Worm (Caenorhabditis elegans) whole organism, L1 larva: Measurements from ENCODE around the gene F55G1.7.

ENCODE experiments used
- C04F5.9 ChIP-seq: sonication (generic microtip); optimal IDR thresholded peaks from 2 replicates; lab custom pipeline; 2016; ENCODE audit warnings: missing genetic modification characterization, missing compliant biosample characterization
- C16A3.4 ChIP-seq: fragments of 150-350 bp; optimal IDR thresholded peaks from 2 replicates; lab custom pipeline; 2014; ENCODE audit warnings: missing biosample characterization, missing genetic modification characterization
- F16B12.6 ChIP-seq: fragments of 150-350 bp; optimal IDR thresholded peaks from 2 replicates; lab custom pipeline; 2014; ENCODE audit warnings: missing biosample characterization, missing genetic modification characterization
- Y116A8C.19 ChIP-seq: sonication (generic microtip); optimal IDR thresholded peaks from 2 replicates; lab custom pipeline; 2016; ENCODE audit warnings: missing compliant biosample characterization, missing genetic modification characterization, borderline replicate concordance
- aha-1 ChIP-seq: fragments of 150-350 bp; optimal IDR thresholded peaks from 2 replicates; lab custom pipeline; 2014; ENCODE audit warnings: missing biosample characterization, missing genetic modification characterization
- aly-2 ChIP-seq: fragments of 150-350 bp; optimal IDR thresholded peaks from 2 replicates; lab custom pipeline; 2014; ENCODE audit warnings: missing biosample characterization, missing genetic modification characterization
- ama-1 ChIP-seq: fragments of 150-350 bp; optimal IDR thresholded peaks from 2 replicates; lab custom pipeline; 2014
- blmp-1 ChIP-seq: fragments of 150-350 bp; optimal IDR thresholded peaks from 2 replicates; lab custom pipeline; 2014; ENCODE audit warnings: missing biosample characterization, missing genetic modification characterization
- ceh-63 ChIP-seq: fragments of 200-800 bp; sonication (Bioruptor generic); optimal IDR thresholded peaks from 2 replicates; lab custom pipeline; 2018; ENCODE audit warnings: mild to moderate bottlenecking, missing genetic modification characterization, missing compliant biosample characterization
- ceh-8 ChIP-seq: fragments of 200-800 bp; sonication (Bioruptor generic); optimal IDR thresholded peaks from 2 replicates; lab custom pipeline; 2018; ENCODE audit warnings: mild to moderate bottlenecking, missing genetic modification characterization, moderate library complexity, missing compliant biosample characterization
- ceh-82 ChIP-seq, 3 experiments: fragments of 150-350 bp in 1 of 3; sonication (generic microtip) in 2 of 3; optimal IDR thresholded peaks; 2 replicates each; lab custom pipeline; 2014 to 2017; ENCODE audit warnings: missing biosample characterization in 3 of 3, missing genetic modification characterization in 3 of 3
- ceh-88 ChIP-seq: fragments of 200-800 bp; sonication (Bioruptor generic); IDR thresholded peaks from 2 replicates; pipeline ENCODE4 v1.3.6; 2022; ENCODE audit warnings: missing genetic modification characterization, missing compliant biosample characterization
- ceh-90 ChIP-seq: sonication (generic microtip); optimal IDR thresholded peaks from 2 replicates; lab custom pipeline; 2016; ENCODE audit warnings: missing genetic modification characterization, missing compliant biosample characterization
- ces-1 ChIP-seq: fragments of 150-350 bp; optimal IDR thresholded peaks from 2 replicates; lab custom pipeline; 2014; ENCODE audit warnings: missing biosample characterization, missing genetic modification reagents, missing genetic modification characterization
- dsc-1 ChIP-seq: sonication (generic microtip); optimal IDR thresholded peaks from 2 replicates; lab custom pipeline; 2016; ENCODE audit warnings: mild to moderate bottlenecking, missing genetic modification characterization, missing compliant biosample characterization
- efl-1 ChIP-seq, 4 experiments: fragments of 150-350 bp; optimal IDR thresholded peaks in 3 of 4; peaks in 1 of 4; 1 replicate in 1 of 4; 2 replicates in 3 of 4; lab custom pipeline; 2014; ENCODE audit warnings: missing biosample characterization in 2 of 4, missing genetic modification characterization in 2 of 4, missing genetic modification reagents in 2 of 4
- efl-3 ChIP-seq: fragments of 200-800 bp; sonication (Bioruptor generic); optimal IDR thresholded peaks from 2 replicates; lab custom pipeline; 2018; ENCODE audit warnings: mild to moderate bottlenecking, missing genetic modification characterization, missing compliant biosample characterization
- egl-13 ChIP-seq: sonication (generic microtip); optimal IDR thresholded peaks from 2 replicates; lab custom pipeline; 2016; ENCODE audit warnings: missing genotype, missing genetic modification reagents, missing genetic modification characterization, missing compliant biosample characterization
- egl-27 ChIP-seq, 2 experiments: fragments of 150-350 bp in 1 of 2; sonication (generic microtip); optimal IDR thresholded peaks; 3 replicates each; lab custom pipeline; 2017 to 2018; ENCODE audit warnings: missing biosample characterization in 2 of 2, missing genetic modification characterization in 2 of 2, missing genetic modification reagents in 2 of 2
- elt-2 ChIP-seq: sonication (generic microtip); optimal IDR thresholded peaks from 2 replicates; lab custom pipeline; 2016; ENCODE audit warnings: missing genetic modification characterization, mild to moderate bottlenecking, inconsistent platforms, missing compliant biosample characterization, missing genetic modification reagents
- fkh-10 ChIP-seq: sonication (generic microtip); optimal IDR thresholded peaks from 2 replicates; lab custom pipeline; 2017; ENCODE audit warnings: missing biosample characterization, missing genetic modification reagents, missing genetic modification characterization
- fkh-4 ChIP-seq: sonication (generic microtip); optimal IDR thresholded peaks from 2 replicates; lab custom pipeline; 2016; ENCODE audit warnings: missing compliant biosample characterization, missing genetic modification characterization, borderline replicate concordance
- fkh-8 ChIP-seq: sonication (generic microtip); optimal IDR thresholded peaks from 2 replicates; lab custom pipeline; 2016; ENCODE audit warnings: mild to moderate bottlenecking, missing genetic modification characterization, missing compliant biosample characterization
- grh-1 ChIP-seq: fragments of 200-800 bp; sonication (Bioruptor generic); IDR thresholded peaks from 2 replicates; pipeline ENCODE4 v1.3.6; 2022; ENCODE audit warnings: missing genetic modification reagents, missing genetic modification characterization, missing compliant biosample characterization
- hlh-17 ChIP-seq: fragments of 200-800 bp; sonication (Bioruptor generic); optimal IDR thresholded peaks from 2 replicates; lab custom pipeline; 2018; ENCODE audit warnings: missing genetic modification characterization, mild to moderate bottlenecking, missing compliant biosample characterization, moderate library complexity, borderline replicate concordance
- hpl-2 ChIP-seq: fragments of 150-350 bp; optimal IDR thresholded peaks from 2 replicates; lab custom pipeline; 2014; ENCODE audit warnings: missing biosample characterization, missing genetic modification reagents, missing genetic modification characterization
- lin-14 ChIP-seq: fragments of 200-800 bp; sonication (Bioruptor generic); optimal IDR thresholded peaks from 2 replicates; lab custom pipeline; 2018; ENCODE audit warnings: mild to moderate bottlenecking, missing genetic modification characterization, moderate library complexity, missing compliant biosample characterization
- lin-35 ChIP-seq, 2 experiments: fragments of 150-350 bp; optimal IDR thresholded peaks; 2 replicates each; lab custom pipeline; 2014; ENCODE audit warnings: missing biosample characterization in 2 of 2, missing genetic modification characterization in 2 of 2, missing genetic modification reagents in 2 of 2
- lin-39 ChIP-seq: fragments of 150-350 bp; optimal IDR thresholded peaks from 2 replicates; lab custom pipeline; 2014; ENCODE audit warnings: missing biosample characterization, missing genetic modification reagents, missing genetic modification characterization
- mab-9 ChIP-seq: fragments of 200-800 bp; sonication (Bioruptor generic); IDR thresholded peaks from 2 replicates; pipeline ENCODE4 v1.3.6; 2022; ENCODE audit warnings: missing genetic modification reagents, missing genetic modification characterization, missing compliant biosample characterization
- mdl-1 ChIP-seq, 2 experiments: fragments of 150-350 bp; optimal IDR thresholded peaks; 2 replicates each; lab custom pipeline; 2014 to 2017; ENCODE audit warnings: missing biosample characterization in 2 of 2, missing genetic modification characterization in 2 of 2, inconsistent platforms in 1 of 2
- mef-2 ChIP-seq: fragments of 150-350 bp; optimal IDR thresholded peaks from 2 replicates; lab custom pipeline; 2014; ENCODE audit warnings: missing biosample characterization, missing genetic modification characterization
- mep-1 ChIP-seq: fragments of 150-350 bp; optimal IDR thresholded peaks from 2 replicates; lab custom pipeline; 2014; ENCODE audit warnings: missing biosample characterization, missing genetic modification characterization
- nhr-12 ChIP-seq: sonication (generic microtip); optimal IDR thresholded peaks from 2 replicates; lab custom pipeline; 2017; ENCODE audit warnings: missing biosample characterization, missing genetic modification characterization
- nhr-19 ChIP-seq: fragments of 200-800 bp; sonication (Bioruptor generic); conservative IDR thresholded peaks from 2 replicates; pipeline ENCODE4 v1.3.6; 2022; ENCODE audit warnings: missing genetic modification characterization, missing compliant biosample characterization
- nhr-20 ChIP-seq: sonication (generic microtip); optimal IDR thresholded peaks from 2 replicates; lab custom pipeline; 2016; ENCODE audit warnings: mild to moderate bottlenecking, missing genetic modification characterization, missing compliant biosample characterization
- nhr-28 ChIP-seq: fragments of 150-350 bp; optimal IDR thresholded peaks from 2 replicates; lab custom pipeline; 2014; ENCODE audit warnings: missing biosample characterization, missing genetic modification characterization
- nhr-71 ChIP-seq: sonication (generic microtip); optimal IDR thresholded peaks from 2 replicates; lab custom pipeline; 2016; ENCODE audit warnings: mild to moderate bottlenecking, missing genetic modification characterization, moderate library complexity, missing compliant biosample characterization
- nhr-76 ChIP-seq: sonication (generic microtip); optimal IDR thresholded peaks from 2 replicates; lab custom pipeline; 2017; ENCODE audit warnings: missing biosample characterization, missing genetic modification characterization
- nhr-77 ChIP-seq: fragments of 150-350 bp; optimal IDR thresholded peaks from 2 replicates; lab custom pipeline; 2014; ENCODE audit warnings: missing biosample characterization, missing genetic modification characterization
- nhr-85 ChIP-seq: sonication (generic microtip); peaks from one replicate; lab custom pipeline; 2016; ENCODE audit warnings: missing genetic modification characterization, inconsistent platforms, missing compliant biosample characterization
- nhr-90 ChIP-seq: sonication (generic microtip); optimal IDR thresholded peaks from 2 replicates; lab custom pipeline; 2016; ENCODE audit warnings: mild to moderate bottlenecking, missing genetic modification characterization, missing compliant biosample characterization; ENCODE audit not compliant: poor library complexity
- pqm-1 ChIP-seq: sonication (generic microtip); optimal IDR thresholded peaks from 3 replicates; lab custom pipeline; 2017; ENCODE audit warnings: missing biosample characterization, missing genetic modification characterization
- rnt-1 ChIP-seq: sonication (generic microtip); optimal IDR thresholded peaks from 2 replicates; lab custom pipeline; 2016; ENCODE audit warnings: mild to moderate bottlenecking, missing genetic modification characterization, moderate library complexity, missing compliant biosample characterization
- skn-1 ChIP-seq: fragments of 150-350 bp; optimal IDR thresholded peaks from 2 replicates; lab custom pipeline; 2014; ENCODE audit warnings: missing biosample characterization, missing genetic modification characterization
- snpc-4 ChIP-seq: fragments of 150-350 bp; optimal IDR thresholded peaks from 2 replicates; lab custom pipeline; 2014; ENCODE audit warnings: missing biosample characterization, missing genetic modification characterization
- sup-37 ChIP-seq: fragments of 200-800 bp; sonication (Bioruptor generic); optimal IDR thresholded peaks from 2 replicates; lab custom pipeline; 2018; ENCODE audit warnings: mild to moderate bottlenecking, missing genetic modification characterization, missing compliant biosample characterization
- swsn-7 ChIP-seq: sonication (generic microtip); optimal IDR thresholded peaks from 2 replicates; lab custom pipeline; 2016; ENCODE audit warnings: missing genetic modification characterization, missing compliant biosample characterization
- tbx-2 ChIP-seq: sonication (generic microtip); optimal IDR thresholded peaks from 2 replicates; lab custom pipeline; 2016; ENCODE audit warnings: missing genetic modification characterization, missing compliant biosample characterization
- unc-130 ChIP-seq: fragments of 150-350 bp; optimal IDR thresholded peaks from 2 replicates; lab custom pipeline; 2017; ENCODE audit warnings: missing biosample characterization, missing genetic modification characterization, inconsistent platforms
- unc-30 ChIP-seq: sonication (generic microtip); optimal IDR thresholded peaks from 2 replicates; lab custom pipeline; 2017; ENCODE audit warnings: missing biosample characterization, missing genetic modification characterization
- zip-4 ChIP-seq: fragments of 200-800 bp; sonication (Bioruptor generic); optimal IDR thresholded peaks from 2 replicates; lab custom pipeline; 2018; ENCODE audit warnings: mild to moderate bottlenecking, missing genetic modification characterization, moderate library complexity, missing compliant biosample characterization
- ztf-4 ChIP-seq: fragments of 150-350 bp; optimal IDR thresholded peaks from 2 replicates; lab custom pipeline; 2014; ENCODE audit warnings: missing biosample characterization, missing genetic modification characterization

The F55G1.7 gene

ce11 chrIV:7469782-7470413, at the start of gene F55G1.7:
F55G1.7 (minus strand) TSS chrIV:7469832.
- TF ChIP-seq pqm-1 (tag; lab: Kevin White, UChicago) (no peak), nhr-85 (tag; lab: Kevin White, UChicago) (peak; percentile 54), egl-13 (tag; lab: Kevin White, UChicago) (no peak), ama-1 (no peak), tbx-2 (peak; percentile 56), C04F5.9 (tag; lab: Kevin White, UChicago) (no peak), nhr-71 (no peak), hlh-17 (no peak), F16B12.6 (tag; lab: Kevin White, UChicago) (no peak), unc-30 (no peak), lin-39 (tag; lab: Kevin White, UChicago) (no peak), nhr-20 (tag; lab: Kevin White, UChicago) (peak; percentile 66), lin-35 (GFP tag; optimal IDR thresholded peaks at IDR 0.05; lab: Kevin White, UChicago) (peak in 1 of 2 experiments; percentile 35), rnt-1 (no peak), dsc-1 (tag; lab: Kevin White, UChicago) (no peak), nhr-12 (no peak), skn-1 (tag; lab: Kevin White, UChicago) (no peak), zip-4 (GFP tag; lab: Kevin White, UChicago) (no peak), ceh-63 (GFP tag; lab: Kevin White, UChicago) (no peak), grh-1 (no peak), nhr-90 (tag; lab: Kevin White, UChicago) (no peak), aly-2 (no peak), C16A3.4 (tag; lab: Kevin White, UChicago) (no peak), fkh-10 (GFP tag; lab: Kevin White, UChicago) (no peak), hpl-2 (GFP tag; lab: Kevin White, UChicago) (no peak), efl-1 (optimal IDR thresholded peaks at IDR 0.05; lab: Kevin White, UChicago) (no peak), efl-1 (GFP tag; optimal IDR thresholded peaks at IDR 0.05 in 1 of 2; lab: Kevin White, UChicago) (peak in 1 of 2 experiments; percentile 20), mdl-1 (tag; optimal IDR thresholded peaks at IDR 0.05; lab: Kevin White, UChicago) (no peak), snpc-4 (tag; lab: Kevin White, UChicago) (no peak), unc-130 (tag; lab: Kevin White, UChicago) (no peak), mep-1 (tag; lab: Kevin White, UChicago) (no peak), efl-3 (no peak), ztf-4 (no peak), nhr-19 (no peak), ceh-88 (GFP tag; lab: Robert Waterston, UW) (no peak), fkh-8 (tag; lab: Kevin White, UChicago) (no peak), ceh-82 (tag; optimal IDR thresholded peaks at IDR 0.05; lab: Kevin White, UChicago) (no peak), mef-2 (no peak), ceh-90 (tag; lab: Kevin White, UChicago) (no peak), mab-9 (no peak), nhr-76 (tag; lab: Kevin White, UChicago) (no peak), aha-1 (tag; lab: Kevin White, UChicago) (no peak), blmp-1 (peak; percentile 55), sup-37 (GFP tag; lab: Kevin White, UChicago) (no peak), lin-14 (GFP tag; lab: Kevin White, UChicago) (peak; percentile 45), egl-27 (tag; optimal IDR thresholded peaks at IDR 0.05; lab: Kevin White, UChicago) (no peak), nhr-77 (tag; lab: Kevin White, UChicago) (no peak), swsn-7 (no peak), fkh-4 (tag; lab: Kevin White, UChicago) (no peak), nhr-28 (tag; lab: Kevin White, UChicago) (no peak), elt-2 (no peak), ces-1 (GFP tag; lab: Kevin White, UChicago) (no peak), Y116A8C.19 (tag; lab: Kevin White, UChicago) (no peak), ceh-8 (GFP tag; lab: Kevin White, UChicago) (no peak)
